Worm (Caenorhabditis elegans): Measurements from ENCODE around the gene F53A2.9.

DNA sequence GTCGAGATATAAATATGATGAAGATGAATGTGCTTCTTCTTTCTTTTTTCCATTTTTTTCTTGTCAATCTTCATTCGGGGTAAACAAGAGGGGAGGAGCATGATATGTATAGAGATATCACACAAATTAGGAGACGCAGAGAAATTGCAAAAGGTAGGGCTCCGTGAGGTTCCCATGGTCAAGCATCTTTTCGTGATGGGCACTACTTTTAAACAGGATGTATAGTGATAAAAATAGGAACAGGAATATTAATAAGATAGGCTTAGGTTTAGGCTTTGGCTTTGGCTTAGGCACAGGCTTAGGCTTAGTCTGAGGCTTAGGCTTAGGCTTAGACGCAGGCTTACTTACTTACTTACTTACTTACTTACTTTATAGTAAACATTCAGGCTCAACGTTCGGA lies 34.4 kb downstream of the F53A2.9 start, which contains the start of gene F53A2.1:
- TF ChIP-seq ceh-82 (tag; optimal IDR thresholded peaks at IDR 0.05) (no peak), ztf-11 (tag; optimal IDR thresholded peaks at IDR 0.05) (no peak), pqm-1 (tag; optimal IDR thresholded peaks at IDR 0.05) (no peak), nhr-11 (tag; optimal IDR thresholded peaks at IDR 0.05) (no peak), lin-39 (tag; optimal IDR thresholded peaks at IDR 0.05) (no peak), pha-4 (GFP tag; IDR thresholded peaks at IDR 0.05) (no peak), pha-4 (tag; optimal IDR thresholded peaks at IDR 0.05) (no peak), dve-1 (tag; optimal IDR thresholded peaks at IDR 0.05; ENCODE audit: insufficient read depth) (no peak)
